Fruit fly (Drosophila melanogaster) whole organism, wandering third instar larva: ENCODE data around the gene Arl4.

Experiments
- Hr78 ChIP-seq: fragments of >200 bp; optimal IDR thresholded peaks from 2 replicates; lab custom pipeline; 2017; ENCODE audit warnings: missing biosample characterization, missing genetic modification characterization
- Jra ChIP-seq: sonication (Bioruptor generic); optimal IDR thresholded peaks from 2 replicates; lab custom pipeline; 2016; ENCODE audit warnings: missing biosample characterization, missing genetic modification characterization
- Myc ChIP-seq: fragments of >200 bp; optimal IDR thresholded peaks from 2 replicates; lab custom pipeline; 2017
- Rel ChIP-seq, 2 experiments: fragments of 200-800 bp; sonication (Bioruptor generic) in 1 of 2; optimal IDR thresholded peaks; 2 replicates in 1 of 2; 3 replicates in 1 of 2; lab custom pipeline; 2016 to 2019; ENCODE audit warnings: mild to moderate bottlenecking in 2 of 2, missing biosample characterization in 2 of 2, missing genetic modification characterization in 2 of 2, moderate library complexity in 1 of 2
- brk ChIP-seq: fragments of 200-800 bp; sonication (Bioruptor generic); optimal IDR thresholded peaks from 2 replicates; lab custom pipeline; 2016; ENCODE audit warnings: missing biosample characterization, mild to moderate bottlenecking, missing genetic modification characterization
- foxo ChIP-seq, 2 experiments: fragments of 200-800 bp; sonication (Bioruptor generic); optimal IDR thresholded peaks; 2 replicates in 1 of 2; 3 replicates in 1 of 2; lab custom pipeline; 2016 to 2017; ENCODE audit warnings: missing biosample characterization in 2 of 2, missing genetic modification characterization in 2 of 2
- usp ChIP-seq: fragments of >200 bp; optimal IDR thresholded peaks from 2 replicates; lab custom pipeline; 2017; ENCODE audit warnings: missing biosample characterization, missing genetic modification characterization

dm6 chr4:167515-167914, 11.7 kb downstream of the Arl4 start:
- no peak for TF ChIP-seq Hr78 (GFP tag; lab: Kevin White, UChicago)
- TF ChIP-seq Myc (lab: Kevin White, UChicago) = no peak
- TF ChIP-seq foxo (GFP tag; optimal IDR thresholded peaks at IDR 0.05; lab: Kevin White, UChicago) = no peak
- no peak for TF ChIP-seq brk (GFP tag; lab: Kevin White, UChicago)
- no peak for TF ChIP-seq usp (GFP tag; lab: Kevin White, UChicago)
- TF ChIP-seq Jra (GFP tag; lab: Kevin White, UChicago) = no peak
- no peak for TF ChIP-seq Rel (GFP tag; optimal IDR thresholded peaks at IDR 0.05; lab: Kevin White, UChicago)
- TF ChIP-seq Rel (tag; optimal IDR thresholded peaks at IDR 0.05; lab: Kevin White, UChicago) = no peak
